Fruit fly (Drosophila melanogaster) S2 (cell line): ENCODE results near the gene Cul5.

Experiments used
- CG8478 ChIP-seq: fragments of >200 bp; optimal IDR thresholded peaks from 2 replicates; lab custom pipeline; 2018
- CTCF ChIP-seq, 2 experiments: fragments of >200 bp; optimal IDR thresholded peaks; 2 replicates each; lab custom pipeline; 2018

- no peak for TF ChIP-seq CG8478 (lab: Kevin White, UChicago)
- TF ChIP-seq CTCF (optimal IDR thresholded peaks at IDR 0.05; lab: Kevin White, UChicago): no peak
These were observed 6.7 kb upstream of the Cul5 start for dm6 chr3R:29069208-29070072.
